Fruit fly (Drosophila melanogaster): ENCODE measurements around the gene CG5860.

CG5860 gene

dm6 chr3R:17385329-17386019 lies 23.9 kb upstream of the CG5860 start (continued):
- peak; percentile 66 for TF ChIP-seq luna (GFP tag; optimal IDR thresholded peaks at IDR 0.05)
- peak; percentile 55 for TF ChIP-seq her (GFP tag; optimal IDR thresholded peaks at IDR 0.05)
- TF ChIP-seq Opbp (GFP tag; IDR thresholded peaks at IDR 0.05; ENCODE audit: partially characterized antibody) = peak; percentile 72
- peak; percentile 21 for TF ChIP-seq Blimp-1 (GFP tag; optimal IDR thresholded peaks at IDR 0.05)
- 0 out of 2 replicates have a peak, but pooled peaks have one; percentile 15 for TF ChIP-seq stc (GFP tag; IDR thresholded peaks at IDR 0.05)
- TF ChIP-seq unpg (GFP tag; optimal IDR thresholded peaks at IDR 0.05) = peak; percentile 7
- no peak; the same call in 1 of the 2 replicates for TF ChIP-seq chm (GFP tag; IDR thresholded peaks at IDR 0.05)
- no peak for TF ChIP-seq CG5953 (GFP tag; IDR thresholded peaks at IDR 0.05)
- peak; percentile 61 for TF ChIP-seq fu2 (GFP tag; optimal IDR thresholded peaks at IDR 0.05)
- TF ChIP-seq CG8944 (GFP tag; optimal IDR thresholded peaks at IDR 0.05) = peak; percentile 56
- peak; percentile 33 for TF ChIP-seq Sox100B (GFP tag; optimal IDR thresholded peaks at IDR 0.05)
- TF ChIP-seq CG11456 (GFP tag; IDR thresholded peaks at IDR 0.05) = peak; percentile 77; the same call in 2 of the 3 replicates
- peak; percentile 9 for TF ChIP-seq CG17802 (tag; optimal IDR thresholded peaks at IDR 0.05)
- peak; percentile 39; the same call in 1 of the 2 replicates for TF ChIP-seq CG4404 (GFP tag; IDR thresholded peaks at IDR 0.05)
- no peak for TF ChIP-seq slp2 (GFP tag; optimal IDR thresholded peaks at IDR 0.05)
- peak; percentile 56; the same call in 1 of the 2 replicates for TF ChIP-seq CG6689 (GFP tag; IDR thresholded peaks at IDR 0.05)
- TF ChIP-seq CG14965 (GFP tag; optimal IDR thresholded peaks at IDR 0.05; ENCODE audit: borderline replicate concordance) = no peak
- TF ChIP-seq CG10267 (tag; optimal IDR thresholded peaks at IDR 0.05) = peak; percentile 98
- TF ChIP-seq gce (GFP tag; IDR thresholded peaks at IDR 0.05) = peak; percentile 46; the same call in 1 of the 3 replicates
- no peak for TF ChIP-seq CG7357 (GFP tag; IDR thresholded peaks at IDR 0.05)
- TF ChIP-seq trh (GFP tag; optimal IDR thresholded peaks at IDR 0.05) = no peak
- no peak; the same call in 1 of the 2 replicates for TF ChIP-seq Nf-YA (GFP tag; IDR thresholded peaks at IDR 0.05)
- no peak for TF ChIP-seq CG7745 (tag; optimal IDR thresholded peaks at IDR 0.05)
- TF ChIP-seq org-1 (GFP tag; optimal IDR thresholded peaks at IDR 0.05) = peak; percentile 38
- TF ChIP-seq Kr (GFP tag; optimal IDR thresholded peaks at IDR 0.05) = no peak
- TF ChIP-seq Hmx (GFP tag; optimal IDR thresholded peaks at IDR 0.05) = no peak
- no peak for TF ChIP-seq CG31224 (GFP tag; IDR thresholded peaks at IDR 0.05)
- peak; percentile 51 for TF ChIP-seq tio (GFP tag; optimal IDR thresholded peaks at IDR 0.05)
- peak; percentile 40; the same call in 1 of the 3 replicates for TF ChIP-seq CG34224 (GFP tag; IDR thresholded peaks at IDR 0.05; ENCODE audit: partially characterized antibody)
- TF ChIP-seq Fer1 (GFP tag; optimal IDR thresholded peaks at IDR 0.05) = peak; percentile 55
- TF ChIP-seq D19A (tag; optimal IDR thresholded peaks at IDR 0.05) = peak; percentile 12
- no peak for TF ChIP-seq zf30C (GFP tag; optimal IDR thresholded peaks at IDR 0.05)
- TF ChIP-seq CG1832 (GFP tag; optimal IDR thresholded peaks at IDR 0.05) = no peak
- peak; percentile 83 for TF ChIP-seq CG2120 (GFP tag; optimal IDR thresholded peaks at IDR 0.05)
- no peak for TF ChIP-seq lbe (GFP tag; optimal IDR thresholded peaks at IDR 0.05)
- peak; percentile 97 for TF ChIP-seq stwl (tag; optimal IDR thresholded peaks at IDR 0.05)
- TF ChIP-seq CG17385 (GFP tag; optimal IDR thresholded peaks at IDR 0.05) = peak; percentile 3
- peak; percentile 45; the same call in 1 of the 2 replicates for TF ChIP-seq Drgx (GFP tag; IDR thresholded peaks at IDR 0.05)
- TF ChIP-seq z (GFP tag; IDR thresholded peaks at IDR 0.05) = no peak
- TF ChIP-seq ash1 (GFP tag; optimal IDR thresholded peaks at IDR 0.05) = no peak
- TF ChIP-seq ham (GFP tag; IDR thresholded peaks at IDR 0.05) = peak; percentile 51
- peak; percentile 17 for TF ChIP-seq nau (GFP tag; optimal IDR thresholded peaks at IDR 0.05)
- peak; percentile 5 for TF ChIP-seq schlank (tag; optimal IDR thresholded peaks at IDR 0.05)
- TF ChIP-seq Gug (GFP tag; IDR thresholded peaks at IDR 0.05) = no peak; the same call in 3 of the 4 replicates
- TF ChIP-seq CG8281 (tag; optimal IDR thresholded peaks at IDR 0.05) = no peak
- peak; percentile 3 for TF ChIP-seq CG2202 (tag; optimal IDR thresholded peaks at IDR 0.05)
- TF ChIP-seq CG18011 (GFP tag; optimal IDR thresholded peaks at IDR 0.05) = peak; percentile 23
- peak; percentile 97 for TF ChIP-seq Dp (GFP tag; optimal IDR thresholded peaks at IDR 0.05)
- peak; percentile 51 for TF ChIP-seq CG15601 (tag; optimal IDR thresholded peaks at IDR 0.05)

All from whole organism, embryonic.